Fruit fly (Drosophila melanogaster) whole organism, embryonic: ENCODE data around the gene wus.

Source experiments
- Awh ChIP-seq: fragments of 200-800 bp; sonication (Bioruptor generic); IDR thresholded peaks from 2 replicates; pipeline ENCODE4, ENCODE4 v1.3.6; 2022; ENCODE audit warnings: missing biosample characterization, missing genetic modification characterization
- BEAF-32 ChIP-seq: fragments of 200-800 bp; sonication (Bioruptor generic); optimal IDR thresholded peaks from 3 replicates; lab custom pipeline; 2017; ENCODE audit warnings: missing biosample characterization, missing genetic modification characterization, mild to moderate bottlenecking, moderate library complexity, missing genetic modification reagents
- Bteb2 ChIP-seq: fragments of 200-800 bp; sonication (Bioruptor generic); optimal IDR thresholded peaks from 2 replicates; lab custom pipeline; 2016; ENCODE audit warnings: missing biosample characterization, missing genetic modification characterization
- CG10321 ChIP-seq: fragments of 200-800 bp; sonication (Bioruptor generic); IDR thresholded peaks from 2 replicates; pipeline ENCODE4 v1.3.6; 2022; ENCODE audit warnings: missing biosample characterization, missing genetic modification characterization
- CG11093 ChIP-seq: fragments of 200-800 bp; sonication (Bioruptor generic); IDR thresholded peaks from 3 replicates; pipeline ENCODE4 v1.3.6; 2022; ENCODE audit warnings: missing biosample characterization, missing genetic modification characterization
- CG11695 ChIP-seq: fragments of 200-800 bp; sonication (Bioruptor generic); IDR thresholded peaks from 3 replicates; pipeline ENCODE4 v1.3.6; 2022; ENCODE audit warnings: missing biosample characterization, missing genetic modification characterization
- CG11723 ChIP-seq: fragments of 200-800 bp; sonication (Bioruptor generic); optimal IDR thresholded peaks from 2 replicates; lab custom pipeline; 2017; ENCODE audit warnings: missing biosample characterization, mild to moderate bottlenecking, missing genetic modification characterization
- CG12219 ChIP-seq: fragments of 200-800 bp; sonication (Bioruptor generic); optimal IDR thresholded peaks from 3 replicates; lab custom pipeline; 2018; ENCODE audit warnings: missing biosample characterization, mild to moderate bottlenecking, missing genetic modification characterization
- CG12236 ChIP-seq: fragments of 200-800 bp; sonication (Bioruptor generic); optimal IDR thresholded peaks from 2 replicates; lab custom pipeline; 2016; ENCODE audit warnings: missing biosample characterization, missing genetic modification characterization
- CG15073 ChIP-seq: fragments of 200-800 bp; sonication (Bioruptor generic); optimal IDR thresholded peaks from 2 replicates; lab custom pipeline; 2016; ENCODE audit warnings: missing biosample characterization, missing genetic modification characterization
- CG15479 ChIP-seq: fragments of 200-800 bp; sonication (Bioruptor generic); optimal IDR thresholded peaks from 3 replicates; lab custom pipeline; 2019; ENCODE audit warnings: missing biosample characterization, mild to moderate bottlenecking, missing genetic modification characterization, moderate library complexity
- CG17912 ChIP-seq: fragments of 200-800 bp; sonication (Bioruptor generic); optimal IDR thresholded peaks from 2 replicates; lab custom pipeline; 2018; ENCODE audit warnings: missing biosample characterization, mild to moderate bottlenecking, missing genetic modification characterization
- CG18011 ChIP-seq: fragments of 200-800 bp; sonication (Bioruptor generic); optimal IDR thresholded peaks from 2 replicates; lab custom pipeline; 2017; ENCODE audit warnings: missing biosample characterization, missing genetic modification characterization, mild to moderate bottlenecking, moderate library complexity, missing genotype
- CG31441 ChIP-seq: fragments of 200-800 bp; sonication (Bioruptor generic); IDR thresholded peaks from 2 replicates; pipeline ENCODE4 v1.3.6; 2022; ENCODE audit warnings: missing biosample characterization, missing genetic modification characterization
- CG3163 ChIP-seq: fragments of 200-800 bp; sonication (Bioruptor generic); optimal IDR thresholded peaks from 3 replicates; lab custom pipeline; 2016; ENCODE audit warnings: missing biosample characterization, missing genetic modification characterization
- CG6175 ChIP-seq: fragments of 200-800 bp; sonication (Bioruptor generic); IDR thresholded peaks from 3 replicates; pipeline ENCODE4 v1.3.6; 2022; ENCODE audit warnings: missing biosample characterization, missing genetic modification characterization
- CG6683 ChIP-seq: fragments of 200-800 bp; sonication (Bioruptor generic); optimal IDR thresholded peaks from 2 replicates; lab custom pipeline; 2017; ENCODE audit warnings: missing biosample characterization, mild to moderate bottlenecking, missing genetic modification characterization, missing genetic modification reagents
- CG9817 ChIP-seq: fragments of 200-800 bp; sonication (Bioruptor generic); optimal IDR thresholded peaks from 2 replicates; lab custom pipeline; 2018; ENCODE audit warnings: missing biosample characterization, mild to moderate bottlenecking, missing genetic modification characterization, moderate library complexity
- D19A ChIP-seq: fragments of 200-800 bp; optimal IDR thresholded peaks from 3 replicates; lab custom pipeline; 2019; ENCODE audit warnings: missing biosample characterization, mild to moderate bottlenecking, missing genetic modification characterization, moderate library complexity
- Dad ChIP-seq: fragments of 200-800 bp; sonication (Bioruptor generic); optimal IDR thresholded peaks from 3 replicates; lab custom pipeline; 2016; ENCODE audit warnings: missing biosample characterization, missing genetic modification characterization
- Dip2 ChIP-seq: fragments of 200-800 bp; sonication (Bioruptor generic); IDR thresholded peaks from 2 replicates; pipeline ENCODE4 v1.3.6; 2022; ENCODE audit warnings: missing biosample characterization, missing genetic modification characterization
- Dp ChIP-seq: fragments of 200-800 bp; sonication (Bioruptor generic); optimal IDR thresholded peaks from 2 replicates; lab custom pipeline; 2018; ENCODE audit warnings: missing biosample characterization, mild to moderate bottlenecking, missing genetic modification characterization, moderate library complexity
- Elba2 ChIP-seq: fragments of 200-800 bp; sonication (Bioruptor generic); optimal IDR thresholded peaks from 3 replicates; lab custom pipeline; 2016; ENCODE audit warnings: missing biosample characterization, missing genetic modification characterization
- Ets65A ChIP-seq: fragments of 200-800 bp; sonication (Bioruptor generic); peaks from one replicate; lab custom pipeline; 2016; ENCODE audit warnings: missing biosample characterization, missing genetic modification characterization
- Fer2 ChIP-seq: fragments of 200-800 bp; sonication (Bioruptor generic); optimal IDR thresholded peaks from 2 replicates; lab custom pipeline; 2018; ENCODE audit warnings: missing biosample characterization, mild to moderate bottlenecking, missing genetic modification characterization, moderate library complexity
- HHEX ChIP-seq: fragments of 200-800 bp; sonication (Bioruptor generic); optimal IDR thresholded peaks from 3 replicates; lab custom pipeline; 2017; ENCODE audit warnings: missing biosample characterization, mild to moderate bottlenecking, missing genetic modification characterization, missing genetic modification reagents
- HLHmδ ChIP-seq: fragments of 200-800 bp; sonication (Bioruptor generic); optimal IDR thresholded peaks from 2 replicates; lab custom pipeline; 2018; ENCODE audit warnings: missing biosample characterization, mild to moderate bottlenecking, missing genetic modification characterization, moderate library complexity
- Hand ChIP-seq: fragments of 200-800 bp; sonication (Bioruptor generic); optimal IDR thresholded peaks from 2 replicates; lab custom pipeline; 2017; ENCODE audit warnings: mild to moderate bottlenecking, missing biosample characterization, missing genetic modification reagents, missing genetic modification characterization
- Hr78 ChIP-seq, 2 experiments: fragments of 200-800 bp in 1 of 2; fragments of >200 bp in 1 of 2; sonication (Bioruptor generic) in 1 of 2; optimal IDR thresholded peaks; 2 replicates each; lab custom pipeline; 2017 to 2019; ENCODE audit warnings: missing biosample characterization in 2 of 2, missing genetic modification characterization in 2 of 2, mild to moderate bottlenecking in 1 of 2, moderate library complexity in 1 of 2
- Lim3 ChIP-seq: fragments of 200-800 bp; sonication (Bioruptor generic); IDR thresholded peaks from 2 replicates; pipeline ENCODE4 v1.3.6; 2022; ENCODE audit warnings: missing biosample characterization, missing genetic modification characterization
- NfI ChIP-seq: fragments of 200-800 bp; sonication (Bioruptor generic); optimal IDR thresholded peaks from 3 replicates; lab custom pipeline; 2018; ENCODE audit warnings: missing biosample characterization, mild to moderate bottlenecking, missing genetic modification characterization, moderate library complexity
- PHDP ChIP-seq: fragments of 200-800 bp; sonication (Bioruptor generic); optimal IDR thresholded peaks from 3 replicates; lab custom pipeline; 2018; ENCODE audit warnings: missing biosample characterization, mild to moderate bottlenecking, missing genetic modification characterization, moderate library complexity
- Six4 ChIP-seq: fragments of 200-800 bp; sonication (Bioruptor generic); optimal IDR thresholded peaks from 2 replicates; lab custom pipeline; 2016; ENCODE audit warnings: missing biosample characterization, missing genetic modification characterization
- Tbp ChIP-seq: fragments of >200 bp; optimal IDR thresholded peaks from 2 replicates; lab custom pipeline; 2018; ENCODE audit warnings: missing biosample characterization, missing genetic modification characterization
- abd-A ChIP-seq: fragments of 200-800 bp; sonication (Bioruptor generic); optimal IDR thresholded peaks from 3 replicates; lab custom pipeline; 2019; ENCODE audit warnings: missing biosample characterization, mild to moderate bottlenecking, missing genetic modification characterization, moderate library complexity
- bbx ChIP-seq: fragments of 200-800 bp; sonication (Bioruptor generic); IDR thresholded peaks from 2 replicates; pipeline ENCODE4 v1.3.6; 2022; ENCODE audit warnings: missing biosample characterization, missing genetic modification characterization; ENCODE audit not compliant: partially characterized antibody
- crol ChIP-seq: fragments of 200-800 bp; sonication (Bioruptor generic); IDR thresholded peaks from 2 replicates; pipeline ENCODE4 v1.3.6; 2022; ENCODE audit warnings: missing biosample characterization, missing genetic modification characterization
- danr ChIP-seq: fragments of 200-800 bp; sonication (Bioruptor generic); IDR thresholded peaks from 2 replicates; pipeline ENCODE4 v1.3.6; 2022; ENCODE audit warnings: missing biosample characterization, missing genetic modification characterization
- dmrt11E ChIP-seq: fragments of 200-800 bp; sonication (Bioruptor generic); optimal IDR thresholded peaks from 3 replicates; lab custom pipeline; 2018; ENCODE audit warnings: missing biosample characterization, mild to moderate bottlenecking, missing genetic modification characterization, moderate library complexity
- fd3F ChIP-seq: fragments of 200-800 bp; sonication (Bioruptor generic); optimal IDR thresholded peaks from 2 replicates; lab custom pipeline; 2018; ENCODE audit warnings: missing biosample characterization, mild to moderate bottlenecking, missing genetic modification characterization, moderate library complexity
- gem ChIP-seq: fragments of 200-800 bp; sonication (Bioruptor generic); optimal IDR thresholded peaks from 2 replicates; lab custom pipeline; 2019; ENCODE audit warnings: missing biosample characterization, mild to moderate bottlenecking, missing genetic modification characterization, moderate library complexity
- hb ChIP-seq: fragments of 200-800 bp; sonication (Bioruptor generic); IDR thresholded peaks from 3 replicates; pipeline ENCODE4 v1.3.6; 2022; ENCODE audit warnings: missing biosample characterization, missing genetic modification characterization; ENCODE audit not compliant: partially characterized antibody
- her ChIP-seq: fragments of 200-800 bp; sonication (Bioruptor generic); optimal IDR thresholded peaks from 2 replicates; lab custom pipeline; 2016; ENCODE audit warnings: missing biosample characterization, missing genetic modification characterization
- hkb ChIP-seq, 2 experiments: fragments of 200-800 bp in 1 of 2; fragments of >200 bp in 1 of 2; sonication (Bioruptor generic) in 1 of 2; IDR thresholded peaks in 1 of 2; optimal IDR thresholded peaks in 1 of 2; 2 replicates each; pipeline versions ENCODE4 v1.3.6 to Lab custom; 2017 to 2022; ENCODE audit warnings: missing biosample characterization in 1 of 2, missing genetic modification characterization in 1 of 2
- klu ChIP-seq: fragments of 200-800 bp; sonication (Bioruptor generic); IDR thresholded peaks from 2 replicates; pipeline ENCODE4 v1.3.6; 2022; ENCODE audit warnings: missing biosample characterization, missing genetic modification characterization
- odd ChIP-seq: fragments of 200-800 bp; sonication (Bioruptor generic); optimal IDR thresholded peaks from 2 replicates; lab custom pipeline; 2017; ENCODE audit warnings: missing biosample characterization, mild to moderate bottlenecking, missing genetic modification characterization
- scrt ChIP-seq: fragments of 200-800 bp; sonication (Bioruptor generic); optimal IDR thresholded peaks from 2 replicates; lab custom pipeline; 2018; ENCODE audit warnings: missing biosample characterization, mild to moderate bottlenecking, missing genetic modification characterization, moderate library complexity
- sisA ChIP-seq: fragments of 200-800 bp; sonication (Bioruptor generic); IDR thresholded peaks from 2 replicates; pipeline ENCODE4 v1.3.6; 2022; ENCODE audit warnings: missing biosample characterization, missing genetic modification characterization
- zf30C ChIP-seq: fragments of 200-800 bp; sonication (Bioruptor generic); optimal IDR thresholded peaks from 3 replicates; lab custom pipeline; 2018; ENCODE audit warnings: missing biosample characterization, mild to moderate bottlenecking, missing genetic modification characterization

Gene wus

dm6 chrX:16912965-16913755, 27.5 kb downstream of the wus start, which contains the start of gene CG4928 (continued):
- TF ChIP-seq D19A (no peak), CG31441 (no peak), hb (no peak), dmrt11E (tag; lab: Kevin White, UChicago) (no peak), CG18011 (no peak), CG3163 (GFP tag; lab: Kevin White, UChicago) (peak; percentile 14), Tbp (GFP tag; lab: Kevin White, UChicago) (no peak), Ets65A (GFP tag; lab: Kevin White, UChicago) (no peak), crol (GFP tag; lab: Robert Waterston, UW) (no peak), Dip2 (GFP tag; lab: Robert Waterston, UW) (no peak), Bteb2 (GFP tag; lab: Kevin White, UChicago) (no peak), Hand (no peak), Fer2 (no peak), fd3F (GFP tag; lab: Kevin White, UChicago) (no peak), CG12236 (GFP tag; lab: Kevin White, UChicago) (no peak), bbx (GFP tag; lab: Robert Waterston, UW) (no peak), CG11723 (no peak), gem (tag; lab: Kevin White, UChicago) (no peak), HHEX (no peak), scrt (GFP tag; lab: Kevin White, UChicago) (no peak), abd-A (tag; lab: Kevin White, UChicago) (peak; percentile 75), NfI (no peak), Dp (no peak), CG10321 (GFP tag; lab: Robert Waterston, UW) (no peak), Lim3 (GFP tag; lab: Robert Waterston, UW) (no peak), CG15479 (GFP tag; lab: Kevin White, UChicago) (no peak), CG12219 (no peak), Six4 (GFP tag; lab: Kevin White, UChicago) (no peak), Hr78 (GFP tag; optimal IDR thresholded peaks at IDR 0.05; lab: Kevin White, UChicago) (no peak), her (GFP tag; lab: Kevin White, UChicago) (no peak), klu (GFP tag; lab: Robert Waterston, UW) (0 out of 2 replicates have a peak, but pooled peaks have one; percentile 20), Dad (GFP tag; lab: Kevin White, UChicago) (no peak), PHDP (tag; lab: Kevin White, UChicago) (no peak), CG9817 (tag; lab: Kevin White, UChicago) (no peak), HLHmδ (GFP tag; lab: Kevin White, UChicago) (no peak), CG6683 (GFP tag; lab: Kevin White, UChicago) (no peak), BEAF-32 (GFP tag; lab: Kevin White, UChicago) (no peak), zf30C (GFP tag; lab: Kevin White, UChicago) (no peak), CG17912 (GFP tag; lab: Kevin White, UChicago) (no peak), danr (no peak), CG11093 (GFP tag; lab: Robert Waterston, UW) (no peak), Awh (GFP tag; lab: Robert Waterston, UW) (0 out of 2 replicates have a peak, but pooled peaks have one; percentile 19), CG11695 (GFP tag; lab: Robert Waterston, UW) (no peak), odd (GFP tag; lab: Kevin White, UChicago) (no peak), hkb (optimal IDR thresholded peaks at IDR 0.05; lab: Kevin White, UChicago) (no peak), hkb (GFP tag; IDR thresholded peaks at IDR 0.05; lab: Robert Waterston, UW) (no peak), CG15073 (no peak), sisA (GFP tag; lab: Robert Waterston, UW) (no peak), Elba2 (no peak), CG6175 (GFP tag; lab: Robert Waterston, UW) (no peak)
